Fruit fly (Drosophila melanogaster) whole organism, pupa: ENCODE results near the gene inaF-A.

Experiments
- CG10348 ChIP-seq: fragments of 200-800 bp; sonication (Bioruptor generic); IDR thresholded peaks from 2 replicates; pipeline ENCODE4 v1.3.6; 2022; ENCODE audit warnings: missing biosample characterization, missing genetic modification characterization
- CG12605 ChIP-seq: fragments of 200-800 bp; sonication (Bioruptor generic); IDR thresholded peaks from 2 replicates; pipeline ENCODE4 v1.3.6; 2022; ENCODE audit warnings: missing biosample characterization, missing genetic modification characterization
- CG13204 ChIP-seq: fragments of 200-800 bp; sonication (Bioruptor generic); optimal IDR thresholded peaks from 2 replicates; lab custom pipeline; 2018; ENCODE audit warnings: missing biosample characterization, mild to moderate bottlenecking, missing genetic modification characterization, moderate library complexity
- CG32121 ChIP-seq: fragments of 200-800 bp; sonication (Bioruptor generic); IDR thresholded peaks from 2 replicates; pipeline ENCODE4 v1.3.6; 2022; ENCODE audit warnings: missing biosample characterization, missing genetic modification characterization
- D1 ChIP-seq: fragments of 200-800 bp; sonication (Bioruptor generic); optimal IDR thresholded peaks from 2 replicates; lab custom pipeline; 2018; ENCODE audit warnings: missing biosample characterization, mild to moderate bottlenecking, missing genetic modification characterization, moderate library complexity
- EcR ChIP-seq: fragments of 200-800 bp; sonication (Bioruptor generic); optimal IDR thresholded peaks from 3 replicates; lab custom pipeline; 2019; ENCODE audit warnings: missing biosample characterization, missing genetic modification characterization, mild to moderate bottlenecking, moderate library complexity, missing genetic modification reagents
- Pif1A ChIP-seq: fragments of 200-800 bp; sonication (Bioruptor generic); optimal IDR thresholded peaks from 3 replicates; lab custom pipeline; 2016; ENCODE audit warnings: missing biosample characterization, missing genetic modification characterization

dm6 chrX:11717892-11718291 lies 15.8 kb downstream of the inaF-A start:
- TF ChIP-seq Pif1A (GFP tag; lab: Kevin White, UChicago) (no peak), CG32121 (GFP tag; lab: Robert Waterston, UW) (no peak), D1 (tag; lab: Kevin White, UChicago) (no peak), CG13204 (GFP tag; lab: Kevin White, UChicago) (no peak), EcR (GFP tag; lab: Kevin White, UChicago) (no peak), CG10348 (GFP tag; lab: Robert Waterston, UW) (no peak), CG12605 (GFP tag; lab: Robert Waterston, UW) (no peak)
